Fruit fly (Drosophila melanogaster) whole organism, embryonic: ENCODE measurements around the gene CG2608.

ENCODE experiments used
- Atf-2 ChIP-seq: fragments of 200-800 bp; sonication (Bioruptor generic); optimal IDR thresholded peaks from 2 replicates; lab custom pipeline; 2016; ENCODE audit warnings: missing biosample characterization, missing genetic modification characterization
- CG11085 ChIP-seq: fragments of 200-800 bp; sonication (Bioruptor generic); IDR thresholded peaks from 2 replicates; pipeline ENCODE4 v1.3.6; 2022; ENCODE audit warnings: missing biosample characterization, missing genetic modification characterization
- CG11093 ChIP-seq: fragments of 200-800 bp; sonication (Bioruptor generic); IDR thresholded peaks from 3 replicates; pipeline ENCODE4 v1.3.6; 2022; ENCODE audit warnings: missing biosample characterization, missing genetic modification characterization
- CG11560 ChIP-seq: fragments of 200-800 bp; sonication (Bioruptor generic); IDR thresholded peaks from 3 replicates; pipeline ENCODE4 v1.3.6; 2022; ENCODE audit warnings: missing biosample characterization, missing genetic modification characterization
- CG14014 ChIP-seq: fragments of 200-800 bp; sonication (Bioruptor generic); IDR thresholded peaks from 2 replicates; pipeline ENCODE4 v1.3.6; 2022; ENCODE audit warnings: missing biosample characterization, missing genetic modification characterization
- CG14441 ChIP-seq: fragments of 200-800 bp; sonication (Bioruptor generic); IDR thresholded peaks from 2 replicates; pipeline ENCODE4 v1.3.6; 2022; ENCODE audit warnings: missing biosample characterization, missing genetic modification characterization
- CG1529 ChIP-seq: fragments of 200-800 bp; sonication (Bioruptor generic); optimal IDR thresholded peaks from 3 replicates; lab custom pipeline; 2018; ENCODE audit warnings: missing biosample characterization, missing genetic modification characterization
- CG17361 ChIP-seq: fragments of 200-800 bp; sonication (Bioruptor generic); IDR thresholded peaks from 3 replicates; pipeline ENCODE4 v1.3.6; 2022; ENCODE audit warnings: missing biosample characterization, missing genetic modification characterization
- CG17385 ChIP-seq: fragments of 200-800 bp; sonication (Bioruptor generic); optimal IDR thresholded peaks from 3 replicates; lab custom pipeline; 2018; ENCODE audit warnings: missing biosample characterization, mild to moderate bottlenecking, missing genetic modification characterization
- CG2199 ChIP-seq: fragments of 200-800 bp; sonication (Bioruptor generic); IDR thresholded peaks from 3 replicates; pipeline ENCODE4 v1.3.6; 2022; ENCODE audit warnings: missing biosample characterization, missing genetic modification characterization
- CG2875 ChIP-seq: fragments of 200-800 bp; sonication (Bioruptor generic); optimal IDR thresholded peaks from 2 replicates; lab custom pipeline; 2017; ENCODE audit warnings: missing biosample characterization, mild to moderate bottlenecking, missing genetic modification characterization, missing genetic modification reagents
- CG31224 ChIP-seq: fragments of 200-800 bp; sonication (Bioruptor generic); IDR thresholded peaks from 2 replicates; pipeline ENCODE4 v1.3.6; 2022; ENCODE audit warnings: missing biosample characterization, missing genetic modification characterization
- CG32532 ChIP-seq: fragments of 200-800 bp; sonication (Bioruptor generic); IDR thresholded peaks from 2 replicates; pipeline ENCODE4 v1.3.6; 2022; ENCODE audit warnings: missing biosample characterization, missing genetic modification characterization
- CG42726 ChIP-seq: fragments of 200-800 bp; sonication (Bioruptor generic); IDR thresholded peaks from 2 replicates; pipeline ENCODE4 v1.3.6; 2022; ENCODE audit warnings: missing biosample characterization, missing genetic modification characterization; ENCODE audit not compliant: partially characterized antibody
- CG6175 ChIP-seq: fragments of 200-800 bp; sonication (Bioruptor generic); IDR thresholded peaks from 3 replicates; pipeline ENCODE4 v1.3.6; 2022; ENCODE audit warnings: missing biosample characterization, missing genetic modification characterization
- CG6272 ChIP-seq: fragments of 200-800 bp; sonication (Bioruptor generic); IDR thresholded peaks from 2 replicates; pipeline ENCODE4 v1.3.6; 2022; ENCODE audit warnings: missing biosample characterization, missing genetic modification characterization
- CG6683 ChIP-seq: fragments of 200-800 bp; sonication (Bioruptor generic); optimal IDR thresholded peaks from 2 replicates; lab custom pipeline; 2017; ENCODE audit warnings: missing biosample characterization, mild to moderate bottlenecking, missing genetic modification characterization, missing genetic modification reagents
- CG6689 ChIP-seq: fragments of 200-800 bp; sonication (Bioruptor generic); IDR thresholded peaks from 2 replicates; pipeline ENCODE4 v1.3.6; 2022; ENCODE audit warnings: missing biosample characterization, missing genetic modification characterization
- CG6813 ChIP-seq: fragments of 200-800 bp; sonication (Bioruptor generic); optimal IDR thresholded peaks from 2 replicates; lab custom pipeline; 2017; ENCODE audit warnings: missing biosample characterization, missing genetic modification characterization, mild to moderate bottlenecking, moderate library complexity, missing genetic modification reagents
- CG7987 ChIP-seq: fragments of 200-800 bp; sonication (Bioruptor generic); optimal IDR thresholded peaks from 2 replicates; lab custom pipeline; 2018; ENCODE audit warnings: missing biosample characterization, mild to moderate bottlenecking, missing genetic modification characterization, moderate library complexity
- CG8290 ChIP-seq, 3 experiments: fragments of 200-800 bp; sonication (Bioruptor generic); optimal IDR thresholded peaks; 2 replicates each; lab custom pipeline; 2016 to 2019; ENCODE audit warnings: missing biosample characterization in 3 of 3, missing genetic modification characterization in 3 of 3, mild to moderate bottlenecking in 2 of 3, moderate library complexity in 1 of 3
- D19B ChIP-seq: fragments of 200-800 bp; sonication (Bioruptor generic); optimal IDR thresholded peaks from 2 replicates; lab custom pipeline; 2017; ENCODE audit warnings: missing biosample characterization, mild to moderate bottlenecking, missing genetic modification characterization
- Eip74EF ChIP-seq, 2 experiments: fragments of 200-800 bp in 1 of 2; fragments of >200 bp in 1 of 2; sonication (Bioruptor generic) in 1 of 2; optimal IDR thresholded peaks; 2 replicates each; lab custom pipeline; 2017 to 2019; ENCODE audit warnings: missing biosample characterization in 2 of 2, missing genetic modification characterization in 2 of 2, mild to moderate bottlenecking in 1 of 2, moderate library complexity in 1 of 2
- HHEX ChIP-seq: fragments of 200-800 bp; sonication (Bioruptor generic); optimal IDR thresholded peaks from 3 replicates; lab custom pipeline; 2017; ENCODE audit warnings: missing biosample characterization, mild to moderate bottlenecking, missing genetic modification characterization, missing genetic modification reagents
- Hey ChIP-seq: fragments of 200-800 bp; sonication (Bioruptor generic); optimal IDR thresholded peaks from 3 replicates; lab custom pipeline; 2018; ENCODE audit warnings: missing biosample characterization, mild to moderate bottlenecking, missing genetic modification characterization
- Hr39 ChIP-seq: fragments of >200 bp; optimal IDR thresholded peaks from 2 replicates; lab custom pipeline; 2017
- Nf-YA ChIP-seq: fragments of 200-800 bp; sonication (Bioruptor generic); IDR thresholded peaks from 2 replicates; pipeline ENCODE4 v1.3.6; 2022; ENCODE audit warnings: missing biosample characterization, missing genetic modification characterization
- NfI ChIP-seq: fragments of 200-800 bp; sonication (Bioruptor generic); optimal IDR thresholded peaks from 3 replicates; lab custom pipeline; 2018; ENCODE audit warnings: missing biosample characterization, mild to moderate bottlenecking, missing genetic modification characterization, moderate library complexity
- Oli ChIP-seq: fragments of 200-800 bp; sonication (Bioruptor generic); optimal IDR thresholded peaks from 2 replicates; lab custom pipeline; 2018; ENCODE audit warnings: missing biosample characterization, mild to moderate bottlenecking, missing genetic modification characterization, moderate library complexity
- Poxn ChIP-seq: fragments of 200-800 bp; sonication (Bioruptor generic); IDR thresholded peaks from 2 replicates; pipeline ENCODE4 v1.3.6; 2022; ENCODE audit warnings: missing biosample characterization, missing genetic modification characterization
- Rfx ChIP-seq: fragments of 200-800 bp; sonication (Bioruptor generic); IDR thresholded peaks from 2 replicates; pipeline ENCODE4 v1.3.6; 2022; ENCODE audit warnings: missing biosample characterization, missing genetic modification characterization
- Rx ChIP-seq: fragments of 200-800 bp; sonication (Bioruptor generic); IDR thresholded peaks from 2 replicates; pipeline ENCODE4 v1.3.6; 2022; ENCODE audit warnings: missing biosample characterization, missing genetic modification characterization
- bab2 ChIP-seq: fragments of 200-800 bp; sonication (Bioruptor generic); optimal IDR thresholded peaks from 2 replicates; lab custom pipeline; 2016; ENCODE audit warnings: missing biosample characterization, missing genetic modification characterization
- br ChIP-seq: fragments of >200 bp; optimal IDR thresholded peaks from 2 replicates; lab custom pipeline; 2017
- caup ChIP-seq: fragments of 200-800 bp; sonication (Bioruptor generic); optimal IDR thresholded peaks from 3 replicates; lab custom pipeline; 2017; ENCODE audit warnings: missing biosample characterization, mild to moderate bottlenecking, missing genetic modification characterization, moderate library complexity; ENCODE audit not compliant: severe bottlenecking
- dan ChIP-seq: fragments of 200-800 bp; sonication (Bioruptor generic); IDR thresholded peaks from 2 replicates; pipeline ENCODE4 v1.3.6; 2022; ENCODE audit warnings: missing biosample characterization, missing genetic modification characterization
- danr ChIP-seq: fragments of 200-800 bp; sonication (Bioruptor generic); IDR thresholded peaks from 2 replicates; pipeline ENCODE4 v1.3.6; 2022; ENCODE audit warnings: missing biosample characterization, missing genetic modification characterization
- dmrt11E ChIP-seq: fragments of 200-800 bp; sonication (Bioruptor generic); optimal IDR thresholded peaks from 3 replicates; lab custom pipeline; 2018; ENCODE audit warnings: missing biosample characterization, mild to moderate bottlenecking, missing genetic modification characterization, moderate library complexity
- fd102C ChIP-seq: fragments of 200-800 bp; sonication (Bioruptor generic); optimal IDR thresholded peaks from 2 replicates; lab custom pipeline; 2018; ENCODE audit warnings: missing biosample characterization, mild to moderate bottlenecking, missing genetic modification characterization, moderate library complexity
- fd3F ChIP-seq: fragments of 200-800 bp; sonication (Bioruptor generic); optimal IDR thresholded peaks from 2 replicates; lab custom pipeline; 2018; ENCODE audit warnings: missing biosample characterization, mild to moderate bottlenecking, missing genetic modification characterization, moderate library complexity
- fru ChIP-seq: fragments of >200 bp; optimal IDR thresholded peaks from 2 replicates; lab custom pipeline; 2017
- hb ChIP-seq: fragments of 200-800 bp; sonication (Bioruptor generic); IDR thresholded peaks from 3 replicates; pipeline ENCODE4 v1.3.6; 2022; ENCODE audit warnings: missing biosample characterization, missing genetic modification characterization; ENCODE audit not compliant: partially characterized antibody
- jigr1 ChIP-seq: fragments of 200-800 bp; sonication (Bioruptor generic); IDR thresholded peaks from 3 replicates; pipeline ENCODE4 v1.3.6; 2022; ENCODE audit warnings: missing biosample characterization, missing genetic modification characterization
- mam ChIP-seq: fragments of 200-800 bp; sonication (Bioruptor generic); optimal IDR thresholded peaks from 3 replicates; lab custom pipeline; 2016; ENCODE audit warnings: missing biosample characterization, missing genetic modification characterization
- pita ChIP-seq: fragments of 200-800 bp; sonication (Bioruptor generic); optimal IDR thresholded peaks from 2 replicates; lab custom pipeline; 2017; ENCODE audit warnings: missing biosample characterization, mild to moderate bottlenecking, missing genetic modification characterization
- pzg ChIP-seq: fragments of 200-800 bp; sonication (Bioruptor generic); optimal IDR thresholded peaks from 3 replicates; lab custom pipeline; 2018; ENCODE audit warnings: missing biosample characterization, mild to moderate bottlenecking, missing genetic modification characterization, moderate library complexity
- repo ChIP-seq: fragments of 200-800 bp; sonication (Bioruptor generic); optimal IDR thresholded peaks from 2 replicates; lab custom pipeline; 2016; ENCODE audit warnings: missing biosample characterization, missing genetic modification characterization
- sc ChIP-seq, 3 experiments: fragments of >200 bp in 2 of 3; fragments of 200-800 bp in 1 of 3; sonication (Bioruptor generic) in 1 of 3; optimal IDR thresholded peaks; 2 replicates in 2 of 3; 3 replicates in 1 of 3; lab custom pipeline; 2017; ENCODE audit warnings: mild to moderate bottlenecking in 1 of 3, missing biosample characterization in 1 of 3, missing genetic modification characterization in 1 of 3, missing genetic modification reagents in 1 of 3
- slou ChIP-seq: fragments of 200-800 bp; sonication (Bioruptor generic); optimal IDR thresholded peaks from 3 replicates; lab custom pipeline; 2016; ENCODE audit warnings: missing biosample characterization, missing genetic modification characterization
- tio ChIP-seq: fragments of 200-800 bp; sonication (Bioruptor generic); optimal IDR thresholded peaks from 2 replicates; lab custom pipeline; 2017; ENCODE audit warnings: missing biosample characterization, missing genetic modification characterization, inconsistent platforms
- ttk ChIP-seq: fragments of 200-800 bp; sonication (Bioruptor generic); IDR thresholded peaks from 2 replicates; pipeline ENCODE4 v2.1.2; 2022; ENCODE audit warnings: missing biosample characterization, missing genetic modification characterization
- vvl ChIP-seq: fragments of 200-800 bp; sonication (Bioruptor generic); IDR thresholded peaks from 2 replicates; pipeline ENCODE4 v1.3.6; 2022; ENCODE audit warnings: missing biosample characterization, missing genetic modification characterization

CG2608 gene

dm6 chr2L:20638413-20638812, 7.2 kb upstream of the CG2608 start (continued):
- TF ChIP-seq br (lab: Kevin White, UChicago) (no peak), Eip74EF (GFP tag; optimal IDR thresholded peaks at IDR 0.05; lab: Kevin White, UChicago) (no peak), CG6175 (no peak), CG17385 (no peak), CG11093 (GFP tag; lab: Robert Waterston, UW) (no peak), danr (no peak), CG6683 (GFP tag; lab: Kevin White, UChicago) (no peak), CG14014 (GFP tag; lab: Robert Waterston, UW) (no peak), CG6272 (GFP tag; lab: Robert Waterston, UW) (no peak), Nf-YA (GFP tag; lab: Robert Waterston, UW) (no peak), bab2 (no peak), Atf-2 (no peak), CG6689 (peak; percentile 64), vvl (GFP tag; lab: Robert Waterston, UW) (peak; percentile 49), hb (GFP tag; lab: Robert Waterston, UW) (no peak), pita (GFP tag; lab: Kevin White, UChicago) (no peak), slou (GFP tag; lab: Kevin White, UChicago) (no peak), dmrt11E (no peak), CG14441 (GFP tag; lab: Robert Waterston, UW) (no peak), pzg (peak; percentile 85), sc (optimal IDR thresholded peaks at IDR 0.05; lab: Kevin White, UChicago) (no peak), sc (GFP tag; optimal IDR thresholded peaks at IDR 0.05; lab: Kevin White, UChicago) (peak; percentile 25), CG11085 (GFP tag; lab: Robert Waterston, UW) (no peak), fd3F (GFP tag; lab: Kevin White, UChicago) (no peak), D19B (GFP tag; lab: Kevin White, UChicago) (no peak), Rx (GFP tag; lab: Robert Waterston, UW) (no peak), CG7987 (GFP tag; lab: Kevin White, UChicago) (no peak), CG42726 (GFP tag; lab: Robert Waterston, UW) (0 out of 2 replicates have a peak, but pooled peaks have one; percentile 36), caup (GFP tag; lab: Kevin White, UChicago) (no peak), Rfx (GFP tag; lab: Robert Waterston, UW) (no peak), repo (GFP tag; lab: Kevin White, UChicago) (no peak), fru (no peak), CG6813 (GFP tag; lab: Kevin White, UChicago) (no peak), ttk (GFP tag; lab: Robert Waterston, UW) (no peak), Poxn (GFP tag; lab: Robert Waterston, UW) (no peak), jigr1 (GFP tag; lab: Robert Waterston, UW) (no peak), Oli (tag; lab: Kevin White, UChicago) (no peak), CG32532 (GFP tag; lab: Robert Waterston, UW) (no peak), Hr39 (lab: Kevin White, UChicago) (no peak), NfI (GFP tag; lab: Kevin White, UChicago) (no peak), tio (GFP tag; lab: Kevin White, UChicago) (no peak), CG8290 (GFP tag; optimal IDR thresholded peaks at IDR 0.05; lab: Kevin White, UChicago) (peak; percentile 30), CG8290 (tag; optimal IDR thresholded peaks at IDR 0.05; lab: Kevin White, UChicago) (peak in 1 of 2 experiments; percentile 55), fd102C (GFP tag; lab: Kevin White, UChicago) (no peak), dan (GFP tag; lab: Robert Waterston, UW) (no peak), CG2199 (GFP tag; lab: Robert Waterston, UW) (peak; percentile 84; the same call in 2 of the 3 replicates), HHEX (no peak), CG11560 (tag; lab: Robert Waterston, UW) (no peak), CG2875 (GFP tag; lab: Kevin White, UChicago) (no peak), CG1529 (GFP tag; lab: Kevin White, UChicago) (no peak), CG31224 (GFP tag; lab: Robert Waterston, UW) (no peak), Hey (tag; lab: Kevin White, UChicago) (no peak), CG17361 (peak; percentile 38; the same call in 1 of the 3 replicates), mam (GFP tag; lab: Kevin White, UChicago) (no peak)
